Worm (Caenorhabditis elegans) whole organism, L3 larva: ENCODE data around the gene B0495.9.

Source experiments
- R02D3.7 ChIP-seq: fragments of 150-350 bp; optimal IDR thresholded peaks from 2 replicates; lab custom pipeline; 2014; ENCODE audit warnings: missing biosample characterization, missing genetic modification characterization
- ZK546.5 ChIP-seq: sonication (generic microtip); optimal IDR thresholded peaks from 2 replicates; lab custom pipeline; 2017; ENCODE audit warnings: missing biosample characterization, missing genetic modification characterization
- hmg-11 ChIP-seq: sonication (generic microtip); optimal IDR thresholded peaks from 2 replicates; lab custom pipeline; 2016; ENCODE audit warnings: missing genetic modification characterization, missing compliant biosample characterization
- nhr-76 ChIP-seq: fragments of 150-350 bp; sonication (generic microtip); optimal IDR thresholded peaks from 5 replicates; lab custom pipeline; 2014; ENCODE audit warnings: missing biosample characterization, missing genetic modification characterization
- pha-4 ChIP-seq: fragments of 150-350 bp; optimal IDR thresholded peaks from 2 replicates; lab custom pipeline; 2014; ENCODE audit warnings: missing biosample characterization, missing genetic modification reagents, missing genetic modification characterization
- unc-39 ChIP-seq: sonication (generic microtip); optimal IDR thresholded peaks from 4 replicates; lab custom pipeline; 2017; ENCODE audit warnings: missing biosample characterization, missing genetic modification characterization
- unc-62 ChIP-seq: fragments of 150-350 bp; sonication (generic microtip); optimal IDR thresholded peaks from 4 replicates; lab custom pipeline; 2014; ENCODE audit warnings: missing biosample characterization, missing genetic modification reagents, missing genetic modification characterization

ce11 chrII:7678512-7678911, 30.0 kb downstream of the B0495.9 start:
- TF ChIP-seq hmg-11 (no peak), R02D3.7 (no peak), ZK546.5 (tag; lab: Kevin White, UChicago) (no peak), unc-39 (tag; lab: Kevin White, UChicago) (no peak), pha-4 (tag; lab: Kevin White, UChicago) (no peak), unc-62 (no peak), nhr-76 (tag; lab: Kevin White, UChicago) (no peak)
